Worm (Caenorhabditis elegans): ENCODE results near the gene C14E2.3.

DNA sequence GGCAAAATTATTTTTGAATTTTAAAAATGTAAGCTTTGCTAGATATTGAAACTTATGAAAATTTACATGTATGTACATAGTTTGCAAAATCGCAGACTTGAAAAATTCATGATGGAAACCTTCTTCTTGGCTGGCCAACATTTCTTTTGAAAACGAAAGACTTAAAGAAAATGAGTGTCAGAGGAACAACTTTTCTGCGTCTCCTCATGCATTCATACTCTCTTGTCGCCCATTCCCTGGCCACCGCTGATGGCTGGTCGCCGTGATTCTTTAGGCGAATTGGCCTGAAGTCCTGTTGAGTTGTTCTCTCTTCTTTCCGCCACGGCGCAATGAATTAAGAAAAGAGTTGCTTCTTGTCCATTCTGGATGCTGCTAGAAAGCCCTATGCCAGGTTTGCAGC lies 15.3 kb downstream of the C14E2.3 start:
- no peak for TF ChIP-seq C34F6.9 (tag; optimal IDR thresholded peaks at IDR 0.05)
- TF ChIP-seq nhr-129 (tag; optimal IDR thresholded peaks at IDR 0.05): no peak
- no peak for TF ChIP-seq zag-1 (tag; optimal IDR thresholded peaks at IDR 0.05)
- no peak for TF ChIP-seq nhr-21 (tag; optimal IDR thresholded peaks at IDR 0.05)

All from whole organism, L2 larva.